Worm (Caenorhabditis elegans): ENCODE data around the gene Y32G9B.1.

Gene Y32G9B.1

DNA sequence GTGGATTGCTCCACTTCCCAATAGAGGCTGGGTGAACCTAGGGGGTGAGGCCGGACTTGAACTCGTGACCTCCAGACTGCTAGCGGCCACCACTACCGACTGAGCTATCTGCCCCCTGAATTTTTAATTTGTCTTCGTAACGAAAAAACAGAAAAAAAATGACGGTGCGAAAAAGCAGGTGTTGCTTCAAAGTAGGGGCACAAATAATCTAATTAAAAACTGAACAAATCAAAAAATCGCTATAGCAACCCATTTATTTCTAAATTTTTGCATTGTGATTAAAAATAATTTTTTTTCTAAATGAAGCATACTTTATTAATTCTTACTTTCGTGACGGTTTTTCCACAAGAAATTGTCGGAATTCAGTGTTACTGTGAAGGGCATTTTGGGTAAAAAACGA is 32.0 kb downstream of the Y32G9B.1 start, which contains the start of gene F36H9.10:
F36H9.10 (plus strand) TSS at position 301 of the 400 bp plus-strand sequence.
- TF ChIP-seq set-16 (GFP tag; IDR thresholded peaks at IDR 0.05) = 0 out of 2 replicates have a peak, but pooled peaks have one; percentile 28
- TF ChIP-seq hlh-11 (tag; optimal IDR thresholded peaks at IDR 0.05) = no peak

ce11 chrV:1794218-1794617 is 35.7 kb downstream of the Y32G9B.1 start, which contains the start of gene F36H9.1:
F36H9.1 (plus strand) TSS chrV:1794518.
- no peak for TF ChIP-seq sdz-12 (GFP tag; optimal IDR thresholded peaks at IDR 0.05)
- no peak for TF ChIP-seq mes-2 (tag; optimal IDR thresholded peaks at IDR 0.05; ENCODE audit: poor library complexity, severe bottlenecking)
- no peak for TF ChIP-seq mdt-29 (GFP tag; IDR thresholded peaks at IDR 0.05)
- TF ChIP-seq lim-7 (GFP tag; IDR thresholded peaks at IDR 0.05) = no peak
- TF ChIP-seq zfp-3 (GFP tag; conservative IDR thresholded peaks at IDR 0.05) = no peak
- no peak for TF ChIP-seq spr-1 (tag; optimal IDR thresholded peaks at IDR 0.05)
- TF ChIP-seq daf-19 (GFP tag; conservative IDR thresholded peaks at IDR 0.05) = no peak
- TF ChIP-seq ceh-82 (tag; optimal IDR thresholded peaks at IDR 0.05) = no peak
- no peak for TF ChIP-seq nhr-10 (tag; optimal IDR thresholded peaks at IDR 0.05)
- TF ChIP-seq F44E2.7 (GFP tag; IDR thresholded peaks at IDR 0.05) = no peak
- no peak for TF ChIP-seq rbr-2 (tag; optimal IDR thresholded peaks at IDR 0.05)
- TF ChIP-seq lin-38 (GFP tag; IDR thresholded peaks at IDR 0.05) = no peak
- no peak for TF ChIP-seq nhr-41 (GFP tag; IDR thresholded peaks at IDR 0.05)
- no peak for TF ChIP-seq attf-4 (tag; optimal IDR thresholded peaks at IDR 0.05)
- no peak for TF ChIP-seq zip-2 (tag; optimal IDR thresholded peaks at IDR 0.05)
- TF ChIP-seq ces-1 (GFP tag; optimal IDR thresholded peaks at IDR 0.05) = no peak
- TF ChIP-seq nhr-237 (tag; optimal IDR thresholded peaks at IDR 0.05) = no peak

DNA sequence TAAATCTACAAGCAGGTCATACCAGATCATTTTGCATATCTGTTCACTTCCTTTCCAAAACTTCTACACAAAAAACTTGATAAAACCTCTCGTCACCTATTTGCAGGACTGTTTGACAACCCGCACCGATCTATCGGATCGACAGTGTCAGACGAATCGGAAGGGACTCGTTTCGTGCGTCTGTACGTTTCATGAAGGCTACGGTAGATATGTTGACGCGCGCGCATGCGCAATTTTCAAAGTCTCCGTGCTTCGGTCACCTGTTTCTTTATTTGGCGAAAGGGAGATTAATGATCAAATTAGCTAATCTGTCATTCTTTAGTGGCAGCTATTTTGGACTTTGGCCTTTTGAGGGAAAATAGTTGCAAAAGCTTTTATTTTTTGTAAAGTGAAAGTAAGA is 40.4 kb downstream of the Y32G9B.1 start:
- TF ChIP-seq nhr-48 (tag; optimal IDR thresholded peaks at IDR 0.05) = peak; percentile 61
- TF ChIP-seq mdl-1 (tag; optimal IDR thresholded peaks at IDR 0.05) = peak in 1 of 2 experiments; percentile 54
- no peak for TF ChIP-seq lir-3 (tag; optimal IDR thresholded peaks at IDR 0.05)
- TF ChIP-seq F37D6.2 (tag; optimal IDR thresholded peaks at IDR 0.05) = no peak
- TF ChIP-seq nhr-28 (tag; optimal IDR thresholded peaks at IDR 0.05) = peak; percentile 54
- peak in 1 of 2 experiments; percentile 73 for TF ChIP-seq unc-62 (GFP tag; optimal IDR thresholded peaks at IDR 0.05 in 1 of 2)
- no peak for TF ChIP-seq unc-62 (tag; optimal IDR thresholded peaks at IDR 0.05)
- TF ChIP-seq mxl-3 (GFP tag; optimal IDR thresholded peaks at IDR 0.05) = peak; percentile 67

- TF ChIP-seq mdt-29 (GFP tag; IDR thresholded peaks at IDR 0.05) = no peak
- no peak for TF ChIP-seq nhr-11 (tag; optimal IDR thresholded peaks at IDR 0.05)
- no peak for TF ChIP-seq lin-15B (tag; optimal IDR thresholded peaks at IDR 0.05)
- TF ChIP-seq lin-29 (GFP tag; IDR thresholded peaks at IDR 0.05) = no peak
Measured at ce11 chrV:1788157-1788556, 41.7 kb downstream of the Y32G9B.1 start, which contains the start of gene F36H9.2. F36H9.2 (plus strand) TSS chrV:1788457.

ce11 chrV:1781922-1782321 is 48.0 kb downstream of the Y32G9B.1 start, which contains the start of gene F36H9.5:
F36H9.5 (minus strand) TSS chrV:1782022.
- TF ChIP-seq F10B5.3 (tag; optimal IDR thresholded peaks at IDR 0.05) (no peak), rbr-2 (tag; optimal IDR thresholded peaks at IDR 0.05) (no peak), lin-29 (GFP tag; IDR thresholded peaks at IDR 0.05) (no peak), lir-3 (tag; optimal IDR thresholded peaks at IDR 0.05) (no peak), sdz-12 (GFP tag; optimal IDR thresholded peaks at IDR 0.05) (no peak), nhr-25 (tag; optimal IDR thresholded peaks at IDR 0.05; ENCODE audit: borderline replicate concordance, insufficient read depth) (no peak)

- no peak for TF ChIP-seq mdt-29 (GFP tag; IDR thresholded peaks at IDR 0.05)
- TF ChIP-seq unc-62 (GFP tag; optimal IDR thresholded peaks at IDR 0.05 in 1 of 2) = peak in 1 of 2 experiments; percentile 71
- TF ChIP-seq unc-62 (tag; optimal IDR thresholded peaks at IDR 0.05) = no peak
Measured at ce11 chrV:1779994-1780393, 49.9 kb downstream of the Y32G9B.1 start.

Measured in whole organism, L4 larva.